Worm (Caenorhabditis elegans): ENCODE results near the gene C37C3.9.

ce11 chrV:7811758-7812157 is 42.7 kb downstream of the C37C3.9 start, which contains the start of gene ZK742.4:
- TF ChIP-seq unc-130 (GFP tag; optimal IDR thresholded peaks at IDR 0.05) = no peak
- no peak for TF ChIP-seq efl-1 (GFP tag; optimal IDR thresholded peaks at IDR 0.05)
- TF ChIP-seq F10E7.11 (tag; optimal IDR thresholded peaks at IDR 0.05) = no peak
- TF ChIP-seq dpff-1 (tag; optimal IDR thresholded peaks at IDR 0.05) = no peak
- TF ChIP-seq unc-62 (GFP tag; optimal IDR thresholded peaks at IDR 0.05) = no peak
- no peak for TF ChIP-seq egl-44 (GFP tag; IDR thresholded peaks at IDR 0.05)
